Fruit fly (Drosophila melanogaster): ENCODE measurements around the gene CG9459.
A peak's percentile ranks its signal among the peaks of the same experiment; 100 is the strongest.

Gene CG9459

DNA sequence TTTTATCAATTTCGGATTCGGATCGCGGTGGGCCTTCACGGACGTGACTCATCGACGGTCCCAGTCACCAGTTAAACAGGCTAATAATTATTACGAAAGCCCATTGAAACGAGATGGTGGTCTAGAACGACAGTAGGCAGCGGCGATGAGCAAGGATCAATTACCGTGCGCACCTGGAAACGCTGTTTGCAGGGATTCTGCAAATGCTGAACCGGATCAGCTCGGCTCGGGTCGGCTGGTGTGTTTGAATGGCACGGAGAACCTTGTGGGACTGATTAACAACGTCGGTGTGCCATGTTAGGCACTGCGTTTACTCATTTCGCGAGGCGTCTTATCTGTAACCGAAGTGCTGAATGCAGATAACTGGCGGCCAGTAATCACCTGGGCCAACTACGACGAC lies 44.0 kb downstream of the CG9459 start, which contains the start of gene Whamy:
Gene Whamy, minus strand, starts transcription at position 273 of the 400 bp plus-strand sequence.
- TF ChIP-seq lbe (GFP tag; optimal IDR thresholded peaks at IDR 0.05) (no peak), Vsx1 (GFP tag; optimal IDR thresholded peaks at IDR 0.05) (peak; percentile 25), exex (tag; optimal IDR thresholded peaks at IDR 0.05) (peak; percentile 74), lab (GFP tag; optimal IDR thresholded peaks at IDR 0.05) (peak; percentile 66), chinmo (GFP tag; IDR thresholded peaks at IDR 0.05; ENCODE audit: partially characterized antibody) (0 out of 4 replicates have a peak, but pooled peaks have one; percentile 33), Deaf1 (tag; optimal IDR thresholded peaks at IDR 0.05) (peak; percentile 82), CG12769 (tag; optimal IDR thresholded peaks at IDR 0.05) (peak; percentile 11), zfh2 (GFP tag; optimal IDR thresholded peaks at IDR 0.05) (no peak), CG13296 (GFP tag; optimal IDR thresholded peaks at IDR 0.05) (peak; percentile 5), HmgZ (tag; optimal IDR thresholded peaks at IDR 0.05) (peak; percentile 21), abd-A (tag; optimal IDR thresholded peaks at IDR 0.05) (no peak), Med (GFP tag) (peak; percentile 70), Hmr (GFP tag; optimal IDR thresholded peaks at IDR 0.05) (peak; percentile 20), CG10543 (GFP tag; optimal IDR thresholded peaks at IDR 0.05) (peak; percentile 73), grn (GFP tag; optimal IDR thresholded peaks at IDR 0.05) (peak; percentile 62), mirr (GFP tag; optimal IDR thresholded peaks at IDR 0.05) (peak; percentile 77), sug (tag; optimal IDR thresholded peaks at IDR 0.05) (peak; percentile 75), kay (GFP tag; optimal IDR thresholded peaks at IDR 0.05) (peak; percentile 44), stwl (tag; optimal IDR thresholded peaks at IDR 0.05) (no peak), CG18599 (GFP tag; optimal IDR thresholded peaks at IDR 0.05) (peak; percentile 36), CG34376 (GFP tag; optimal IDR thresholded peaks at IDR 0.05) (peak; percentile 76), ftz-f1 (GFP tag; optimal IDR thresholded peaks at IDR 0.05) (peak; percentile 49), HmgD (GFP tag; optimal IDR thresholded peaks at IDR 0.05) (no peak), Jarid2 (GFP tag; optimal IDR thresholded peaks at IDR 0.05) (no peak), Pdp1 (GFP tag; optimal IDR thresholded peaks at IDR 0.05) (peak in 1 of 2 experiments; percentile 9), ham (GFP tag; IDR thresholded peaks at IDR 0.05) (no peak)

DNA sequence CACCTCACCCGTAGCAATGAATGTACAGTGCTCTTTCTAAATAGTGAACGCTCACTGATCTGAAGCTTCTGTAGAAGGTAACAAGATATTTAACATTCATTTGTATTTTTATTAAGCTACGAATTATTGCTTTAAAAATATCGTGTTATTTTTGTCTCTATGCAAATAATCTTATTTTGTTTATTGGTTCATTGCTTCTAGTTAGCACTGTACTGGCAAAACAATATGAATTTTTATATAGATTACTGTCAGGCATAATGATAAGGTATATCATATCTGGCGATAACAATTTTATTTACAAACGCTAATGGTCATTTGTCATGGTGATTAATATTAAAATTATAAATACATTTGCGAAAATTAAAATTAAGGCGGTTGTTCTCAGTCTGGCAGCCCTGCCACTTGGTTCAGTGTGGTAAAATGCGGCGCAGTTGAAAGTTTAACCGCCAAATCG lies 46.6 kb downstream of the CG9459 start, which contains the start of gene CG9471:
Gene CG9471, minus strand, starts transcription at position 24 of the 454 bp plus-strand sequence.
- peak; percentile 93 for TF ChIP-seq Rfx (GFP tag; IDR thresholded peaks at IDR 0.05)
- TF ChIP-seq p53 (GFP tag; optimal IDR thresholded peaks at IDR 0.05): peak; percentile 3
- peak; percentile 30 for TF ChIP-seq kni (GFP tag; optimal IDR thresholded peaks at IDR 0.05)
- peak; percentile 68; the same call in 1 of the 2 replicates for TF ChIP-seq dimm (GFP tag; IDR thresholded peaks at IDR 0.05)
- peak; percentile 73 for TF ChIP-seq twi (tag; optimal IDR thresholded peaks at IDR 0.05)
- peak; percentile 94 for TF ChIP-seq unpg (GFP tag; optimal IDR thresholded peaks at IDR 0.05)
- TF ChIP-seq CG7271 (tag; optimal IDR thresholded peaks at IDR 0.05): peak; percentile 73
- peak; percentile 93 for TF ChIP-seq Meics (GFP tag; optimal IDR thresholded peaks at IDR 0.05)
- TF ChIP-seq Nf-YA (GFP tag; IDR thresholded peaks at IDR 0.05): peak; percentile 88
- TF ChIP-seq CG31224 (GFP tag; IDR thresholded peaks at IDR 0.05): peak; percentile 83
- peak; percentile 80 for TF ChIP-seq onecut (GFP tag; IDR thresholded peaks at IDR 0.05)
- peak; percentile 85 for TF ChIP-seq CG12104 (GFP tag; optimal IDR thresholded peaks at IDR 0.05)
- TF ChIP-seq CG3838 (GFP tag; optimal IDR thresholded peaks at IDR 0.05): peak; percentile 56
- peak; percentile 70; the same call in 1 of the 2 replicates for TF ChIP-seq CG8765 (GFP tag; IDR thresholded peaks at IDR 0.05)
- TF ChIP-seq fd3F (GFP tag; optimal IDR thresholded peaks at IDR 0.05): peak; percentile 89
- peak; percentile 73 for TF ChIP-seq pb (GFP tag; optimal IDR thresholded peaks at IDR 0.05)
- TF ChIP-seq CG9932 (GFP tag; IDR thresholded peaks at IDR 0.05): peak; percentile 93
- TF ChIP-seq CG2116 (GFP tag; optimal IDR thresholded peaks at IDR 0.05): peak; percentile 69
- peak; percentile 85 for TF ChIP-seq ems (GFP tag; optimal IDR thresholded peaks at IDR 0.05)
- TF ChIP-seq CG4730 (GFP tag; IDR thresholded peaks at IDR 0.05): peak; percentile 89
- peak; percentile 90 for TF ChIP-seq CG14050 (GFP tag; IDR thresholded peaks at IDR 0.05)
- peak; percentile 92 for TF ChIP-seq CG12299 (tag; optimal IDR thresholded peaks at IDR 0.05)
- TF ChIP-seq CG12391 (tag; optimal IDR thresholded peaks at IDR 0.05): peak; percentile 94
- peak; percentile 84 for TF ChIP-seq CG1603 (tag; optimal IDR thresholded peaks at IDR 0.05)
- peak; percentile 60 for TF ChIP-seq CG3065 (GFP tag; optimal IDR thresholded peaks at IDR 0.05)

Data from whole organism, embryonic.